Worm (Caenorhabditis elegans): ENCODE measurements around the gene D2023.4.

DNA sequence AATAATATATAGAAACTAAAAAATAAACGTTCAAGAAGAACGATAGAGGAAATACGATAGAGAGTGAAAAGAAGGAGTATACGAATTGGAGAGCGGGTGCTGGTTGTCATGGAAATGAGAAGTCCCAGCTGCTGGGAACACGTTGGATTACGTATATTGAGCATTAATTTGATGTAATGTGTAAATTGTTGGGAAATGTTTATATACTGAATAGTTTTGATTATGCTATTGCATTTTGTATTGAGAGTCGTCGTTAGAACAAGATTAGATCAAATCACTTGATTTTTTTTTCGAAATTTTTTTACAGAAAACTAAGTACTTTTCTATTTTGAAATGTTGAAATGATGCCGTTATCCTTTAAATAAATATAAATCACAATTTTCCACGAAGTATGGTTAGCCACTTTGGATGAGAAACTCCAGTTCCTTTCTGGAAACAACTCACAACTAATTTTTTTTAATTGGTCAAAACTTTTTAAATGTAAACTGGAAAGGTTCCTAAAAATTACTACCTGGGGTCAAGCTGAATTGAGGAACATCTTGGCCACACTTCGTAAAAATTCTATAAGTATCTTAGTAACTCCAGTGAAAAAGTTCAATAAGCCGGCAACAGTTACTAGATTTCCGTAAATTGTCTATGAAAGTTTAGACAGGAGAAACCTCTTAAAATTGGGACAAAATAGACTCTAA, 18.3 kb upstream of the D2023.4 start, which contains the start of gene nphp-4:
- TF ChIP-seq lsy-2 (tag; optimal IDR thresholded peaks at IDR 0.05) = no peak
- TF ChIP-seq nhr-11 (tag; optimal IDR thresholded peaks at IDR 0.05) = no peak
- TF ChIP-seq aha-1 (tag; optimal IDR thresholded peaks at IDR 0.05) = no peak
- no peak for TF ChIP-seq snpc-4 (tag; optimal IDR thresholded peaks at IDR 0.05)
- no peak for TF ChIP-seq fos-1 (tag; optimal IDR thresholded peaks at IDR 0.05)
- no peak for TF ChIP-seq dpl-1 (GFP tag; optimal IDR thresholded peaks at IDR 0.05)
- TF ChIP-seq mep-1 (tag; optimal IDR thresholded peaks at IDR 0.05) = no peak
- TF ChIP-seq skn-1 (tag; optimal IDR thresholded peaks at IDR 0.05) = no peak
- TF ChIP-seq swsn-7 (tag; optimal IDR thresholded peaks at IDR 0.05) = no peak
- no peak for TF ChIP-seq mab-9 (GFP tag; IDR thresholded peaks at IDR 0.05)
